Worm (Caenorhabditis elegans): ENCODE results near the gene ule-4.
"Not testable (repeated sequence)": the region's sequence is repeated elsewhere in the genome, so short reads cannot be mapped to it uniquely, and the experiment has no call there.

Gene ule-4

DNA sequence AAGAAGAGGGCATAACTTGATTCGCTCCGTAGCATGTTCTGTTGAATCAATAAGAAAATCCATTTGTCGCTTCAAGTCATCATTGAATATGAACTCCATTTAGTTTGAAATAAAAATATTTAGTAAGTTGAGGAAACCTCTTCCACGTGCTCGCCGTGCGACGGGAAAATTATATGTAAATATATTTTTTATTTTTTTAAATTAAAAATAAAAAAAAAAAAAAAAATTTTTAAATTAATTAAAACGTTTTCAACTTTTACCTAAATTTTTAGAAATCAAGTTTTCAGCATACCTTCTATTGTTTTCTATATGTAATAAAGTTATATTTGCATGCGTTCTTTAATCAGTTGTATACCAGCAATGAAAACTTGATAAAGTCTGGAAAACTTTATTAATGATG, 12.0 kb upstream of the ule-4 start, which contains the start of gene Y45F10C.1:
Gene Y45F10C.1 (minus strand): TSS at position 101 of the 400 bp plus-strand sequence.
- TF ChIP-seq lsy-12, lin-39, ztf-4 (tag; optimal IDR thresholded peaks at IDR 0.05): not testable (repeated sequence)

DNA sequence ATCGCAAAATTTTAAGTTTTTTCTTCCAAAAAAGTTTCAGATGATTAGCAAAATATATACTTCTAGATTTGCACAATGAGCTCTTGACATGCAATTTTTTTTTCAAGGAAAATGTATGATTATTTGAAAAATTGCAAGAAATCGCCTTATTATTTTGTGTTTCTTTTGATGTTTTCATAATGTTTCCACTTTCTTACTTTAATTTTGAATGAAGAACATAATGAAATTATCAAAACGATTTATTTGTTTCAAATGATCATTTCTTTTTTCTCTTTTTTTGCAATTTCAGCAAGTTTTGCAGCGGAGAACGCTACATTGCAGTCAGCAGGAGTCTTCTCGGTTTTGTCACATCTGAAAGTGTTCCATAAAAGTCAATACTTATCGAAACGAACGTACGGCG, 4.6 kb upstream of the ule-4 start, which contains the start of gene Y45F10C.6:
Gene Y45F10C.6 (plus strand): TSS at position 301 of the 400 bp plus-strand sequence.
- TF ChIP-seq nhr-77, tbx-2, elt-2 (tag; optimal IDR thresholded peaks at IDR 0.05): not testable (repeated sequence)

DNA sequence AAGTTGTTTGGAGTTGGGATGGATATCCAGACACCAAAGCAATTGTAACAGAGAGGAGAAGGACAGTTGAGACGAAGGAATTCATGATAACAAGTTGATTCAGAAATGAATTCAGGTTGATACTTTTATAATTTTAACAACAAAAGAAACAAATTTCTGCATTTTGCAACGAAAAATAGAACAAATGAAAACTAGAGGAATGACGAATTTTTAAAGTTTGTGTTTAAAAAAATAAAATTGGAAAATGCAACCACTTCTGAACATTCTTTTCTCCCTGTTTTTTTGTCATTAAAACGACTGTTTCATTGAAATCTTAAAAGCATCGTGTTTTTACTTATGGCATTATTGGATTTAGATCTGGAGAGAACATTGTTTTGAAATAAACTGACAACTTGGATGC, 4.0 kb upstream of the ule-4 start, which contains the start of gene C08F11.12:
Gene C08F11.12 (minus strand): TSS at position 101 of the 400 bp plus-strand sequence.
- not testable (repeated sequence) for TF ChIP-seq ceh-28, daf-12, mml-1 (tag; optimal IDR thresholded peaks at IDR 0.05)

DNA sequence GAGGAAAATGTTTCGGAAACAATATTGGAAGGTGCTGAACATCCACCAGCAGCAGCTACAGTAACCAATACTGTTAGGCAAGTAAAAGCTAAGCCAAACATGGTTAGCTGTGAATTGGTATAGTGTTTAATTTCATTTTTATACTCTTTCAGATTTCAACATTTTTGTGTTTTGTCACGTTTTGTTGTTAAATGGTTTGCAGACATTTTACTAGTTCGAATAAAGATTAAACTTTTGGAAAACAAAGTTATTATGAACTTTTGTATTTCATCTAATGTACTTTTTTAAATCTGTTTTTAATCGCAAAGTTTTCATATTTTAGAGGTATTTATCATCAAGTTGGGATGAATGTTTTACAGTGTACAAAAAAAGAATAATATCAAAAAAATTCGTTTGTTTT, 2.8 kb upstream of the ule-4 start, which contains the start of gene C08F11.17:
Gene C08F11.17 (minus strand): TSS at position 101 of the 400 bp plus-strand sequence.
- TF ChIP-seq nfya-1 (tag; optimal IDR thresholded peaks at IDR 0.05; ENCODE audit: insufficient read depth) (no peak), ZK546.5 (tag; optimal IDR thresholded peaks at IDR 0.05) (no peak), nhr-77 (tag; optimal IDR thresholded peaks at IDR 0.05) (no peak), nhr-23 (tag; optimal IDR thresholded peaks at IDR 0.05) (no peak), lsy-12 (tag; optimal IDR thresholded peaks at IDR 0.05) (no peak), nhr-76 (tag; optimal IDR thresholded peaks at IDR 0.05) (no peak), skn-1 (tag; optimal IDR thresholded peaks at IDR 0.05) (no peak), pqm-1 (tag; optimal IDR thresholded peaks at IDR 0.05) (no peak), unc-62 (GFP tag; optimal IDR thresholded peaks at IDR 0.05) (no peak), sea-2 (GFP tag; optimal IDR thresholded peaks at IDR 0.05) (no peak), jun-1 (tag; optimal IDR thresholded peaks at IDR 0.05) (no peak), nhr-28 (tag; optimal IDR thresholded peaks at IDR 0.05) (no peak), ama-1 (optimal IDR thresholded peaks at IDR 0.05) (no peak), ceh-82 (tag; optimal IDR thresholded peaks at IDR 0.05) (no peak), zag-1 (tag; optimal IDR thresholded peaks at IDR 0.05) (no peak), lin-39 (tag; optimal IDR thresholded peaks at IDR 0.05) (no peak)

DNA sequence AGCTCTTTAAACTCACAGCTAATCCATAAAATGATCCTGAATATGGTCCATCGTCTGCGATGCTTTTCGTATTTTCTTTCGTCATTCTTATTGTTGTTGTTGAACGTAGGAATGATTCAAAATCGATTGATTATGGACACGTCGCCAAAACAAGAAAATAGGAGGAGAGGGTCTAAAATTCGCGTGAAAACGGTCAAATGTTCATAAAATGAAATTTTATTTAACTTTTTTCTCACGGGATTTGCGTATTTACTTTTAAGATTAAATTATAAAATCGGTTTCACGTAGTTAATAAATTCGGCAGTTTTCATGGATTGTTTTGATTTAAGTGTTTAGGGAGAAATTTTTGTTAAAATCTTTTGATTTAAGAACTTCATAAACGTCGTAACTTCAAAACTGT, 1.7 kb upstream of the ule-4 start, which contains the start of gene C08F11.10:
Gene C08F11.10 (minus strand): TSS at position 101 of the 400 bp plus-strand sequence.
- TF ChIP-seq ceh-28 (tag; optimal IDR thresholded peaks at IDR 0.05): no peak
- TF ChIP-seq fos-1 (tag; optimal IDR thresholded peaks at IDR 0.05): no peak
- TF ChIP-seq zag-1 (tag; optimal IDR thresholded peaks at IDR 0.05): no peak
- TF ChIP-seq ceh-9 (tag; optimal IDR thresholded peaks at IDR 0.05): no peak
- no peak for TF ChIP-seq ZK546.5 (tag; optimal IDR thresholded peaks at IDR 0.05)
- TF ChIP-seq lin-15B (tag; optimal IDR thresholded peaks at IDR 0.05): no peak
- TF ChIP-seq nhr-25 (tag; optimal IDR thresholded peaks at IDR 0.05): no peak
- TF ChIP-seq mdl-1 (tag; optimal IDR thresholded peaks at IDR 0.05): no peak
- TF ChIP-seq nhr-11 (tag; optimal IDR thresholded peaks at IDR 0.05): no peak
- TF ChIP-seq lin-39 (tag; optimal IDR thresholded peaks at IDR 0.05): no peak

DNA sequence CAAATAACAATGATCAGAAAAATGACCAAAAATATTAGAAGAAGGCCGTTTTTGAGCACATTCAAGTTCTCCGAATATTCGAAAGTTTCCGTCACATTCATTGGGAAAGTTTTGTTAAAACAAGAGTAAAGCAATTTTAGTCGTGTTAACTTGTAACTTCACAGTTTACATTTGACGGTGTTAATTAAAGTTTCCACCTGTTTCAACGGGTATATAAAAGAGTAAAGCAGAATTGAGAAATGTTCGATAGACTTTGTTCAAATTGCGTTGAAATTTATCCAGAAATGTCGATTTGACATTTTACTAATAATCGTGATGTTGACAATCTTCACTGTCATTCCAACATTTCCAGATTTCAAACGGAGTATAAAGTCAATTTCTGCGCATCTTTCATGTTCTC, 1.6 kb downstream of the ule-4 start, which contains the start of gene srz-29:
Gene srz-29 (minus strand): TSS at position 101 of the 400 bp plus-strand sequence.
- TF ChIP-seq elt-2 (tag; optimal IDR thresholded peaks at IDR 0.05) (no peak), ztf-11 (tag; optimal IDR thresholded peaks at IDR 0.05) (no peak), eor-1 (tag; optimal IDR thresholded peaks at IDR 0.05) (no peak), tbx-2 (tag; optimal IDR thresholded peaks at IDR 0.05) (no peak), nhr-67 (tag; optimal IDR thresholded peaks at IDR 0.05) (no peak), ceh-82 (tag; optimal IDR thresholded peaks at IDR 0.05) (no peak), pha-4 (tag; optimal IDR thresholded peaks at IDR 0.05) (no peak), nhr-23 (tag; optimal IDR thresholded peaks at IDR 0.05) (no peak), nhr-77 (tag; optimal IDR thresholded peaks at IDR 0.05) (no peak), mdl-1 (tag; optimal IDR thresholded peaks at IDR 0.05) (no peak), nhr-76 (tag; optimal IDR thresholded peaks at IDR 0.05) (no peak), R02D3.7 (tag; optimal IDR thresholded peaks at IDR 0.05) (no peak), egl-5 (tag; optimal IDR thresholded peaks at IDR 0.05) (no peak), nhr-237 (tag; optimal IDR thresholded peaks at IDR 0.05) (no peak), lin-39 (tag; optimal IDR thresholded peaks at IDR 0.05) (no peak), ceh-9 (tag; optimal IDR thresholded peaks at IDR 0.05) (no peak), ztf-4 (tag; optimal IDR thresholded peaks at IDR 0.05) (no peak), skn-1 (tag; optimal IDR thresholded peaks at IDR 0.05) (no peak)
